Worm (Caenorhabditis elegans) whole organism, L4 larva: Measurements from ENCODE around the gene nfki-1.

Experiments
- F44E2.7 ChIP-seq: fragments of 200-800 bp; sonication (Bioruptor generic); IDR thresholded peaks from 2 replicates; pipeline ENCODE4 v2.1.2; 2022; ENCODE audit warnings: missing genetic modification characterization, missing compliant biosample characterization
- ZK546.5 ChIP-seq, 2 experiments: sonication (generic microtip); optimal IDR thresholded peaks; 2 replicates each; lab custom pipeline; 2017; ENCODE audit warnings: missing biosample characterization in 2 of 2, missing genetic modification characterization in 2 of 2
- aly-2 ChIP-seq: sonication (generic microtip); optimal IDR thresholded peaks from 2 replicates; lab custom pipeline; 2018; ENCODE audit warnings: missing biosample characterization, missing genetic modification characterization
- daf-19 ChIP-seq: fragments of 200-800 bp; sonication (Bioruptor generic); conservative IDR thresholded peaks from 2 replicates; pipeline ENCODE4 v1.3.6; 2022; ENCODE audit warnings: missing genetic modification characterization, missing compliant biosample characterization
- egl-27 ChIP-seq: sonication (generic microtip); optimal IDR thresholded peaks from 3 replicates; lab custom pipeline; 2017; ENCODE audit warnings: missing biosample characterization, missing genetic modification reagents, missing genetic modification characterization
- mdl-1 ChIP-seq, 2 experiments: fragments of 150-350 bp in 1 of 2; sonication (generic microtip) in 1 of 2; optimal IDR thresholded peaks; 2 replicates each; lab custom pipeline; 2014 to 2017; ENCODE audit warnings: missing biosample characterization in 2 of 2, missing genetic modification characterization in 2 of 2
- nhr-10 ChIP-seq: fragments of 150-350 bp; optimal IDR thresholded peaks from 2 replicates; lab custom pipeline; 2014; ENCODE audit warnings: missing biosample characterization, missing genetic modification characterization
- nhr-11 ChIP-seq: fragments of 150-350 bp; optimal IDR thresholded peaks from 2 replicates; lab custom pipeline; 2014; ENCODE audit warnings: missing biosample characterization, missing genetic modification characterization
- nhr-237 ChIP-seq: sonication (generic microtip); optimal IDR thresholded peaks from 2 replicates; lab custom pipeline; 2017; ENCODE audit warnings: missing biosample characterization, missing genetic modification characterization
- nhr-25 ChIP-seq: sonication (generic microtip); optimal IDR thresholded peaks from 2 replicates; lab custom pipeline; 2017; ENCODE audit warnings: missing genetic modification characterization, mild to moderate bottlenecking, missing compliant biosample characterization, antibody characterized with exemption, moderate library complexity, borderline replicate concordance; ENCODE audit not compliant: insufficient read depth
- sdz-12 ChIP-seq: fragments of 200-800 bp; sonication (Bioruptor generic); optimal IDR thresholded peaks from 2 replicates; lab custom pipeline; 2018; ENCODE audit warnings: mild to moderate bottlenecking, missing genetic modification characterization, missing compliant biosample characterization
- snpc-4 ChIP-seq: fragments of 150-350 bp; optimal IDR thresholded peaks from 2 replicates; lab custom pipeline; 2014; ENCODE audit warnings: missing biosample characterization, missing genetic modification characterization

DNA sequence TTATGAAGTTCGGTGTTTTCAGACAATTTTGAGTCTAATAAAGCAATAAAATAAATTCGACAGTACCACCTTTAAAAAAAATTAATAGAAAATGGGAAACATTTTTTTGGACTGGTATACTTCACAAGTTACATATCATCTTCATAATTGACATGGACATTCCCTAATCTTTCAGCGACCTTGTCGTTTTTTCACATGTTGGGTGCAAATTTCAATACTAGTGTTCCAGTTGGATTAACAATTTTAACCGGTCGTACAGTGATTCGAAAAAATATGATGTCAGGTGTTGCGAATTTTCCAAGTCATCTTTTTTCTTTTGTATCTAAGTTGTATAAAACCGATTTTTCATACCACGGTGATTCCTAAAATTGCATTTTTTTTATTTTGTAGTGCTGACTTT, 26.7 kb upstream of the nfki-1 start:
- TF ChIP-seq nhr-25 (tag; lab: Kevin White, UChicago) = no peak
- no peak for TF ChIP-seq nhr-237 (tag; lab: Kevin White, UChicago)
- no peak for TF ChIP-seq snpc-4
- TF ChIP-seq F44E2.7 (GFP tag; lab: Robert Waterston, UW) = no peak
- no peak for TF ChIP-seq egl-27
- TF ChIP-seq nhr-10 (tag; lab: Kevin White, UChicago) = no peak
- TF ChIP-seq mdl-1 (tag; optimal IDR thresholded peaks at IDR 0.05; lab: Kevin White, UChicago) = no peak
- no peak for TF ChIP-seq daf-19 (GFP tag; lab: Robert Waterston, UW)
- TF ChIP-seq sdz-12 = no peak
- TF ChIP-seq nhr-11 (tag; lab: Kevin White, UChicago) = no peak
- TF ChIP-seq aly-2 (tag; lab: Kevin White, UChicago) = no peak
- no peak for TF ChIP-seq ZK546.5 (tag; optimal IDR thresholded peaks at IDR 0.05; lab: Kevin White, UChicago)
